Worm (Caenorhabditis elegans) whole organism, L4 larva: ENCODE data around the gene csp-2.

Source experiments
- F26F4.8 ChIP-seq: fragments of 200-800 bp; sonication (Bioruptor generic); conservative IDR thresholded peaks from 2 replicates; pipeline ENCODE4 v1.3.6; 2022; ENCODE audit warnings: missing genetic modification characterization, missing compliant biosample characterization
- F37D6.2 ChIP-seq: sonication (generic microtip); optimal IDR thresholded peaks from 2 replicates; lab custom pipeline; 2016; ENCODE audit warnings: mild to moderate bottlenecking, missing genetic modification characterization, missing compliant biosample characterization
- F44E2.7 ChIP-seq: fragments of 200-800 bp; sonication (Bioruptor generic); IDR thresholded peaks from 2 replicates; pipeline ENCODE4 v2.1.2; 2022; ENCODE audit warnings: missing genetic modification characterization, missing compliant biosample characterization
- T20F7.1 ChIP-seq: fragments of 200-800 bp; sonication (Bioruptor generic); optimal IDR thresholded peaks from 2 replicates; lab custom pipeline; 2018; ENCODE audit warnings: mild to moderate bottlenecking, missing genetic modification characterization, missing compliant biosample characterization
- Y105C5A.15 ChIP-seq: fragments of 200-800 bp; sonication (Bioruptor generic); IDR thresholded peaks from 2 replicates; pipeline ENCODE4 v1.3.6; 2022; ENCODE audit warnings: missing genetic modification characterization, missing compliant biosample characterization
- Y48G9A.11 ChIP-seq: fragments of 200-800 bp; sonication (Bioruptor generic); IDR thresholded peaks from 2 replicates; pipeline ENCODE4 v1.3.6; 2022; ENCODE audit warnings: missing genetic modification reagents, missing genetic modification characterization, missing compliant biosample characterization
- aha-1 ChIP-seq: fragments of 150-350 bp; peaks from one replicate; lab custom pipeline; 2014; ENCODE audit warnings: missing biosample characterization, missing genetic modification characterization
- arid-1 ChIP-seq: fragments of 200-800 bp; sonication (Bioruptor generic); conservative IDR thresholded peaks from 2 replicates; pipeline ENCODE4 v1.3.6; 2022; ENCODE audit warnings: missing genetic modification reagents, missing genetic modification characterization, missing compliant biosample characterization
- attf-4 ChIP-seq: sonication (generic microtip); optimal IDR thresholded peaks from 3 replicates; lab custom pipeline; 2017; ENCODE audit warnings: missing biosample characterization, missing genetic modification characterization
- ceh-28 ChIP-seq: fragments of 150-350 bp; optimal IDR thresholded peaks from 2 replicates; lab custom pipeline; 2014; ENCODE audit warnings: missing biosample characterization, missing genetic modification reagents, missing genetic modification characterization
- ceh-32 ChIP-seq: sonication (generic microtip); optimal IDR thresholded peaks from 2 replicates; lab custom pipeline; 2016; ENCODE audit warnings: mild to moderate bottlenecking, missing genetic modification characterization, missing compliant biosample characterization; ENCODE audit not compliant: poor library complexity
- ceh-62 ChIP-seq: sonication (generic microtip); optimal IDR thresholded peaks from 2 replicates; lab custom pipeline; 2017; ENCODE audit warnings: missing biosample characterization, missing genetic modification characterization
- ceh-82 ChIP-seq: sonication (generic microtip); optimal IDR thresholded peaks from 2 replicates; lab custom pipeline; 2017; ENCODE audit warnings: missing biosample characterization, missing genetic modification characterization
- cey-2 ChIP-seq: sonication (generic microtip); optimal IDR thresholded peaks from 3 replicates; lab custom pipeline; 2017; ENCODE audit warnings: missing genetic modification characterization, mild to moderate bottlenecking, missing compliant biosample characterization, antibody characterized with exemption, borderline replicate concordance; ENCODE audit not compliant: insufficient read depth
- daf-12 ChIP-seq: fragments of 150-350 bp; optimal IDR thresholded peaks from 2 replicates; lab custom pipeline; 2014; ENCODE audit warnings: missing biosample characterization, missing genetic modification reagents, missing genetic modification characterization
- dmd-9 ChIP-seq: fragments of 200-800 bp; sonication (Bioruptor generic); IDR thresholded peaks from 2 replicates; pipeline ENCODE4 v1.3.6; 2022; ENCODE audit warnings: missing genetic modification reagents, missing genetic modification characterization, missing compliant biosample characterization
- duxl-1 ChIP-seq: sonication (generic microtip); optimal IDR thresholded peaks from 2 replicates; lab custom pipeline; 2016; ENCODE audit warnings: mild to moderate bottlenecking, missing genetic modification characterization, moderate library complexity, missing compliant biosample characterization; ENCODE audit not compliant: poor library complexity
- hif-1 ChIP-seq, 2 experiments: sonication (generic microtip); optimal IDR thresholded peaks; 2 replicates each; lab custom pipeline; 2016 to 2017; ENCODE audit warnings: missing compliant biosample characterization in 2 of 2, missing genetic modification characterization in 2 of 2, missing genetic modification reagents in 2 of 2, missing genotype in 2 of 2, mild to moderate bottlenecking in 1 of 2
- lin-15B ChIP-seq: fragments of 150-350 bp; sonication (generic microtip); optimal IDR thresholded peaks from 3 replicates; lab custom pipeline; 2014; ENCODE audit warnings: missing biosample characterization, missing genetic modification characterization
- lin-29 ChIP-seq: fragments of 200-800 bp; sonication (Bioruptor generic); IDR thresholded peaks from 2 replicates; pipeline ENCODE4 v1.3.6; 2022; ENCODE audit warnings: missing genetic modification reagents, missing genetic modification characterization, missing compliant biosample characterization
- lin-39 ChIP-seq: fragments of 150-350 bp; optimal IDR thresholded peaks from 2 replicates; lab custom pipeline; 2014; ENCODE audit warnings: missing biosample characterization, missing genetic modification reagents, missing genetic modification characterization
- lir-3 ChIP-seq: sonication (generic microtip); optimal IDR thresholded peaks from 2 replicates; lab custom pipeline; 2016; ENCODE audit warnings: mild to moderate bottlenecking, missing genetic modification characterization, missing compliant biosample characterization
- madf-5 ChIP-seq, 2 experiments: fragments of 200-800 bp; sonication (Bioruptor generic); IDR thresholded peaks; 2 replicates each; pipeline ENCODE4 v1.3.6; 2022; ENCODE audit warnings: missing compliant biosample characterization in 2 of 2, missing genetic modification characterization in 2 of 2
- mdl-1 ChIP-seq, 2 experiments: fragments of 150-350 bp in 1 of 2; sonication (generic microtip) in 1 of 2; optimal IDR thresholded peaks; 2 replicates each; lab custom pipeline; 2014 to 2017; ENCODE audit warnings: missing biosample characterization in 2 of 2, missing genetic modification characterization in 2 of 2
- nhr-42 ChIP-seq: fragments of 200-800 bp; sonication (Bioruptor generic); IDR thresholded peaks from 2 replicates; pipeline ENCODE4 v1.3.6; 2022; ENCODE audit warnings: missing genetic modification characterization, missing compliant biosample characterization
- nhr-48 ChIP-seq: sonication (generic microtip); optimal IDR thresholded peaks from 2 replicates; lab custom pipeline; 2016; ENCODE audit warnings: mild to moderate bottlenecking, missing genetic modification characterization, missing compliant biosample characterization
- nhr-6 ChIP-seq: fragments of 150-350 bp; optimal IDR thresholded peaks from 2 replicates; lab custom pipeline; 2014; ENCODE audit warnings: missing biosample characterization, missing genetic modification characterization
- nhr-77 ChIP-seq: fragments of 150-350 bp; optimal IDR thresholded peaks from 2 replicates; lab custom pipeline; 2014; ENCODE audit warnings: missing biosample characterization, missing genetic modification characterization
- unc-130 ChIP-seq: sonication (generic microtip); optimal IDR thresholded peaks from 2 replicates; lab custom pipeline; 2016; ENCODE audit warnings: missing genetic modification reagents, missing genetic modification characterization, missing compliant biosample characterization
- unc-62 ChIP-seq, 3 experiments: fragments of 150-350 bp in 1 of 3; sonication (generic microtip); optimal IDR thresholded peaks in 2 of 3; peaks in 1 of 3; 1 replicate in 1 of 3; 2 replicates in 2 of 3; lab custom pipeline; 2014 to 2017; ENCODE audit warnings: missing biosample characterization in 3 of 3, missing genetic modification characterization in 3 of 3, missing genetic modification reagents in 3 of 3, missing genotype in 1 of 3
- zag-1 ChIP-seq: fragments of 150-350 bp; optimal IDR thresholded peaks from 2 replicates; lab custom pipeline; 2014; ENCODE audit warnings: missing biosample characterization, missing genetic modification characterization
- zip-2 ChIP-seq: fragments of 150-350 bp; optimal IDR thresholded peaks from 2 replicates; lab custom pipeline; 2014; ENCODE audit warnings: missing biosample characterization, missing genetic modification characterization

The csp-2 gene

ce11 chrIV:6307439-6307838 is at the start of gene csp-2:
Gene csp-2, plus strand, starts transcription at chrIV:6307739.
- no peak for TF ChIP-seq daf-12 (tag; lab: Kevin White, UChicago)
- no peak for TF ChIP-seq mdl-1 (tag; optimal IDR thresholded peaks at IDR 0.05; lab: Kevin White, UChicago)
- TF ChIP-seq ceh-28 (tag; lab: Kevin White, UChicago): peak; percentile 23
- TF ChIP-seq duxl-1 (tag; lab: Kevin White, UChicago): no peak

- TF ChIP-seq F44E2.7: no peak
- peak in 1 of 2 experiments; percentile 90 for TF ChIP-seq unc-62 (GFP tag; optimal IDR thresholded peaks at IDR 0.05 in 1 of 2; lab: Kevin White, UChicago)
- TF ChIP-seq unc-62 (tag; optimal IDR thresholded peaks at IDR 0.05; lab: Kevin White, UChicago): no peak
- TF ChIP-seq nhr-48 (tag; lab: Kevin White, UChicago): no peak
- no peak for TF ChIP-seq F37D6.2 (tag; lab: Kevin White, UChicago)
- no peak for TF ChIP-seq cey-2 (tag; lab: Kevin White, UChicago)
Observed at ce11 chrIV:6258967-6259366, 48.6 kb upstream of the csp-2 start.

- TF ChIP-seq arid-1 (GFP tag; lab: Robert Waterston, UW) (no peak), dmd-9 (GFP tag; lab: Robert Waterston, UW) (no peak), Y48G9A.11 (GFP tag; lab: Robert Waterston, UW) (no peak), attf-4 (tag; lab: Kevin White, UChicago) (no peak), F37D6.2 (tag; lab: Kevin White, UChicago) (no peak), T20F7.1 (GFP tag; lab: Kevin White, UChicago) (no peak), lin-29 (GFP tag; lab: Robert Waterston, UW) (no peak), nhr-6 (tag; lab: Kevin White, UChicago) (no peak), ceh-82 (no peak), hif-1 (tag; optimal IDR thresholded peaks at IDR 0.05; lab: Kevin White, UChicago) (no peak), lin-15B (tag; lab: Kevin White, UChicago) (no peak), madf-5 (GFP tag; IDR thresholded peaks at IDR 0.05; lab: Robert Waterston, UW) (no peak), lir-3 (tag; lab: Kevin White, UChicago) (no peak), F44E2.7 (no peak)
Observed at ce11 chrIV:6259732-6260131, 47.8 kb upstream of the csp-2 start, which contains the start of gene nlp-16. Gene nlp-16, minus strand, starts transcription at chrIV:6259832.

- TF ChIP-seq ceh-32 (tag; lab: Kevin White, UChicago) (no peak), lin-39 (tag; lab: Kevin White, UChicago) (no peak), F37D6.2 (tag; lab: Kevin White, UChicago) (no peak), nhr-77 (tag; lab: Kevin White, UChicago) (no peak), unc-62 (GFP tag; optimal IDR thresholded peaks at IDR 0.05 in 1 of 2; lab: Kevin White, UChicago) (peak in 1 of 2 experiments; percentile 33), unc-62 (tag; optimal IDR thresholded peaks at IDR 0.05; lab: Kevin White, UChicago) (no peak), aha-1 (tag; lab: Kevin White, UChicago) (peak; percentile 7), zip-2 (tag; lab: Kevin White, UChicago) (no peak), ceh-62 (tag; lab: Kevin White, UChicago) (no peak), Y105C5A.15 (no peak), zag-1 (tag; lab: Kevin White, UChicago) (no peak), nhr-42 (GFP tag; lab: Robert Waterston, UW) (no peak), unc-130 (no peak)
Observed at ce11 chrIV:6263244-6263643, 44.3 kb upstream of the csp-2 start, which contains the start of gene srv-28. Gene srv-28, minus strand, starts transcription at chrIV:6263344.

- TF ChIP-seq F26F4.8: no peak
Observed at ce11 chrIV:6266499-6266898, 41.0 kb upstream of the csp-2 start, which contains the start of gene srv-29. Gene srv-29, minus strand, starts transcription at chrIV:6266599.
